Worm (Caenorhabditis elegans) whole organism, L1 larva: ENCODE results near the gene srh-104.

ENCODE experiments used
- lin-13 ChIP-seq: fragments of 150-350 bp; optimal IDR thresholded peaks from 2 replicates; lab custom pipeline; 2014; ENCODE audit warnings: missing biosample characterization, missing genetic modification reagents, missing genetic modification characterization
- nhr-237 ChIP-seq: fragments of 150-350 bp; optimal IDR thresholded peaks from 2 replicates; lab custom pipeline; 2014; ENCODE audit warnings: missing biosample characterization, missing genetic modification characterization

ce11 chrV:16194639-16195038 is 49.3 kb downstream of the srh-104 start, which contains the start of gene rabr-4:
- TF ChIP-seq lin-13 (GFP tag; lab: Kevin White, UChicago) = no peak
- TF ChIP-seq nhr-237 (tag; lab: Kevin White, UChicago) = no peak
